Worm (Caenorhabditis elegans) whole organism, L1 larva: ENCODE data around the gene C10C5.4.

Experiments used
- F16B12.6 ChIP-seq: fragments of 150-350 bp; optimal IDR thresholded peaks from 2 replicates; lab custom pipeline; 2014; ENCODE audit warnings: missing biosample characterization, missing genetic modification characterization
- Y116A8C.19 ChIP-seq: sonication (generic microtip); optimal IDR thresholded peaks from 2 replicates; lab custom pipeline; 2016; ENCODE audit warnings: missing compliant biosample characterization, missing genetic modification characterization, borderline replicate concordance
- aly-2 ChIP-seq: fragments of 150-350 bp; optimal IDR thresholded peaks from 2 replicates; lab custom pipeline; 2014; ENCODE audit warnings: missing biosample characterization, missing genetic modification characterization
- ama-1 ChIP-seq: fragments of 150-350 bp; optimal IDR thresholded peaks from 2 replicates; lab custom pipeline; 2014
- blmp-1 ChIP-seq: fragments of 150-350 bp; optimal IDR thresholded peaks from 2 replicates; lab custom pipeline; 2014; ENCODE audit warnings: missing biosample characterization, missing genetic modification characterization
- ceh-82 ChIP-seq, 3 experiments: fragments of 150-350 bp in 1 of 3; sonication (generic microtip) in 2 of 3; optimal IDR thresholded peaks; 2 replicates each; lab custom pipeline; 2014 to 2017; ENCODE audit warnings: missing biosample characterization in 3 of 3, missing genetic modification characterization in 3 of 3
- ceh-88 ChIP-seq: fragments of 200-800 bp; sonication (Bioruptor generic); IDR thresholded peaks from 2 replicates; pipeline ENCODE4 v1.3.6; 2022; ENCODE audit warnings: missing genetic modification characterization, missing compliant biosample characterization
- dpl-1 ChIP-seq, 3 experiments: fragments of 150-350 bp in 2 of 3; sonication (generic microtip) in 1 of 3; optimal IDR thresholded peaks; 2 replicates each; lab custom pipeline; 2014 to 2017; ENCODE audit warnings: missing biosample characterization in 3 of 3, missing genetic modification characterization in 3 of 3, missing genetic modification reagents in 3 of 3
- efl-1 ChIP-seq, 4 experiments: fragments of 150-350 bp; optimal IDR thresholded peaks in 3 of 4; peaks in 1 of 4; 1 replicate in 1 of 4; 2 replicates in 3 of 4; lab custom pipeline; 2014; ENCODE audit warnings: missing biosample characterization in 2 of 4, missing genetic modification characterization in 2 of 4, missing genetic modification reagents in 2 of 4
- efl-3 ChIP-seq: fragments of 200-800 bp; sonication (Bioruptor generic); optimal IDR thresholded peaks from 2 replicates; lab custom pipeline; 2018; ENCODE audit warnings: mild to moderate bottlenecking, missing genetic modification characterization, missing compliant biosample characterization
- egl-27 ChIP-seq, 2 experiments: fragments of 150-350 bp in 1 of 2; sonication (generic microtip); optimal IDR thresholded peaks; 3 replicates each; lab custom pipeline; 2017 to 2018; ENCODE audit warnings: missing biosample characterization in 2 of 2, missing genetic modification characterization in 2 of 2, missing genetic modification reagents in 2 of 2
- elt-2 ChIP-seq: sonication (generic microtip); optimal IDR thresholded peaks from 2 replicates; lab custom pipeline; 2016; ENCODE audit warnings: missing genetic modification characterization, mild to moderate bottlenecking, inconsistent platforms, missing compliant biosample characterization, missing genetic modification reagents
- elt-3 ChIP-seq, 6 experiments: fragments of 150-350 bp in 1 of 6; sonication (generic microtip); optimal IDR thresholded peaks; 2 replicates each; lab custom pipeline; 2017 to 2018; ENCODE audit warnings: missing biosample characterization in 6 of 6, missing genetic modification characterization in 6 of 6, inconsistent platforms in 1 of 6
- fkh-4 ChIP-seq: sonication (generic microtip); optimal IDR thresholded peaks from 2 replicates; lab custom pipeline; 2016; ENCODE audit warnings: missing compliant biosample characterization, missing genetic modification characterization, borderline replicate concordance
- irx-1 ChIP-seq: sonication (generic microtip); optimal IDR thresholded peaks from 2 replicates; lab custom pipeline; 2016; ENCODE audit warnings: missing genetic modification characterization, missing compliant biosample characterization
- isw-1 ChIP-seq: fragments of 200-800 bp; sonication (Bioruptor generic); IDR thresholded peaks from 2 replicates; pipeline ENCODE4 v1.3.6; 2022; ENCODE audit warnings: missing genetic modification characterization, missing compliant biosample characterization
- lin-14 ChIP-seq: fragments of 200-800 bp; sonication (Bioruptor generic); optimal IDR thresholded peaks from 2 replicates; lab custom pipeline; 2018; ENCODE audit warnings: mild to moderate bottlenecking, missing genetic modification characterization, moderate library complexity, missing compliant biosample characterization
- lin-15B ChIP-seq: fragments of 150-350 bp; sonication (generic microtip); optimal IDR thresholded peaks from 3 replicates; lab custom pipeline; 2014; ENCODE audit warnings: missing biosample characterization, missing genetic modification characterization
- lin-35 ChIP-seq, 2 experiments: fragments of 150-350 bp; optimal IDR thresholded peaks; 2 replicates each; lab custom pipeline; 2014; ENCODE audit warnings: missing biosample characterization in 2 of 2, missing genetic modification characterization in 2 of 2, missing genetic modification reagents in 2 of 2
- lsy-2 ChIP-seq, 2 experiments: fragments of 150-350 bp; optimal IDR thresholded peaks; 2 replicates each; lab custom pipeline; 2014; ENCODE audit warnings: missing biosample characterization in 2 of 2, missing genetic modification characterization in 2 of 2
- mab-9 ChIP-seq: fragments of 200-800 bp; sonication (Bioruptor generic); IDR thresholded peaks from 2 replicates; pipeline ENCODE4 v1.3.6; 2022; ENCODE audit warnings: missing genetic modification reagents, missing genetic modification characterization, missing compliant biosample characterization
- mdl-1 ChIP-seq, 2 experiments: fragments of 150-350 bp; optimal IDR thresholded peaks; 2 replicates each; lab custom pipeline; 2014 to 2017; ENCODE audit warnings: missing biosample characterization in 2 of 2, missing genetic modification characterization in 2 of 2, inconsistent platforms in 1 of 2
- mep-1 ChIP-seq: fragments of 150-350 bp; optimal IDR thresholded peaks from 2 replicates; lab custom pipeline; 2014; ENCODE audit warnings: missing biosample characterization, missing genetic modification characterization
- nhr-20 ChIP-seq: sonication (generic microtip); optimal IDR thresholded peaks from 2 replicates; lab custom pipeline; 2016; ENCODE audit warnings: mild to moderate bottlenecking, missing genetic modification characterization, missing compliant biosample characterization
- nhr-47 ChIP-seq: sonication (generic microtip); optimal IDR thresholded peaks from 2 replicates; lab custom pipeline; 2016; ENCODE audit warnings: mild to moderate bottlenecking, missing genetic modification characterization, moderate library complexity, missing compliant biosample characterization
- nhr-71 ChIP-seq: sonication (generic microtip); optimal IDR thresholded peaks from 2 replicates; lab custom pipeline; 2016; ENCODE audit warnings: mild to moderate bottlenecking, missing genetic modification characterization, moderate library complexity, missing compliant biosample characterization
- nhr-84 ChIP-seq: sonication (generic microtip); optimal IDR thresholded peaks from 2 replicates; lab custom pipeline; 2017; ENCODE audit warnings: missing biosample characterization, missing genetic modification characterization
- nhr-85 ChIP-seq: sonication (generic microtip); peaks from one replicate; lab custom pipeline; 2016; ENCODE audit warnings: missing genetic modification characterization, inconsistent platforms, missing compliant biosample characterization
- pag-3 ChIP-seq: sonication (generic microtip); optimal IDR thresholded peaks from 2 replicates; lab custom pipeline; 2017; ENCODE audit warnings: missing genetic modification characterization, mild to moderate bottlenecking, missing compliant biosample characterization, antibody characterized with exemption, borderline replicate concordance; ENCODE audit not compliant: insufficient read depth
- pqm-1 ChIP-seq: sonication (generic microtip); optimal IDR thresholded peaks from 3 replicates; lab custom pipeline; 2017; ENCODE audit warnings: missing biosample characterization, missing genetic modification characterization
- rnt-1 ChIP-seq: sonication (generic microtip); optimal IDR thresholded peaks from 2 replicates; lab custom pipeline; 2016; ENCODE audit warnings: mild to moderate bottlenecking, missing genetic modification characterization, moderate library complexity, missing compliant biosample characterization
- skn-1 ChIP-seq: fragments of 150-350 bp; optimal IDR thresholded peaks from 2 replicates; lab custom pipeline; 2014; ENCODE audit warnings: missing biosample characterization, missing genetic modification characterization
- snpc-4 ChIP-seq: fragments of 150-350 bp; optimal IDR thresholded peaks from 2 replicates; lab custom pipeline; 2014; ENCODE audit warnings: missing biosample characterization, missing genetic modification characterization
- snu-23 ChIP-seq: sonication (generic microtip); optimal IDR thresholded peaks from 2 replicates; lab custom pipeline; 2016; ENCODE audit warnings: missing genetic modification characterization, missing compliant biosample characterization
- sup-37 ChIP-seq: fragments of 200-800 bp; sonication (Bioruptor generic); optimal IDR thresholded peaks from 2 replicates; lab custom pipeline; 2018; ENCODE audit warnings: mild to moderate bottlenecking, missing genetic modification characterization, missing compliant biosample characterization
- swsn-7 ChIP-seq: sonication (generic microtip); optimal IDR thresholded peaks from 2 replicates; lab custom pipeline; 2016; ENCODE audit warnings: missing genetic modification characterization, missing compliant biosample characterization
- tbx-2 ChIP-seq: sonication (generic microtip); optimal IDR thresholded peaks from 2 replicates; lab custom pipeline; 2016; ENCODE audit warnings: missing genetic modification characterization, missing compliant biosample characterization
- tlp-1 ChIP-seq: fragments of 150-350 bp; optimal IDR thresholded peaks from 2 replicates; lab custom pipeline; 2014; ENCODE audit warnings: missing biosample characterization, missing genetic modification characterization
- unc-30 ChIP-seq: sonication (generic microtip); optimal IDR thresholded peaks from 2 replicates; lab custom pipeline; 2017; ENCODE audit warnings: missing biosample characterization, missing genetic modification characterization
- xbp-1 ChIP-seq: sonication (generic microtip); optimal IDR thresholded peaks from 2 replicates; lab custom pipeline; 2016; ENCODE audit warnings: missing genetic modification characterization, missing compliant biosample characterization
- zip-4 ChIP-seq: fragments of 200-800 bp; sonication (Bioruptor generic); optimal IDR thresholded peaks from 2 replicates; lab custom pipeline; 2018; ENCODE audit warnings: mild to moderate bottlenecking, missing genetic modification characterization, moderate library complexity, missing compliant biosample characterization
- ztf-11 ChIP-seq, 2 experiments: sonication (generic microtip); optimal IDR thresholded peaks; 2 replicates each; lab custom pipeline; 2016 to 2017; ENCODE audit warnings: missing genetic modification characterization in 2 of 2, missing biosample characterization in 1 of 2, missing compliant biosample characterization in 1 of 2
- ztf-4 ChIP-seq: fragments of 150-350 bp; optimal IDR thresholded peaks from 2 replicates; lab custom pipeline; 2014; ENCODE audit warnings: missing biosample characterization, missing genetic modification characterization

C10C5.4 gene

ce11 chrIV:9335552-9336251, 42.6 kb upstream of the C10C5.4 start, which contains the start of the genes coa-4 and T20D3.14 (continued):
- TF ChIP-seq nhr-84 (tag; lab: Kevin White, UChicago) (no peak), mep-1 (peak; percentile 41), pqm-1 (tag; lab: Kevin White, UChicago) (no peak), isw-1 (no peak), ceh-82 (tag; optimal IDR thresholded peaks at IDR 0.05; lab: Kevin White, UChicago) (peak in 2 of 3 experiments; percentile 6 to 26), elt-3 (tag; optimal IDR thresholded peaks at IDR 0.05; lab: Kevin White, UChicago) (peak in 1 of 6 experiments; percentile 43), skn-1 (tag; lab: Kevin White, UChicago) (no peak), lin-14 (peak; percentile 75), xbp-1 (tag; lab: Kevin White, UChicago) (peak; percentile 48), ama-1 (lab: Kevin White, UChicago) (no peak), swsn-7 (tag; lab: Kevin White, UChicago) (peak; percentile 39), snpc-4 (peak; percentile 1), nhr-85 (tag; lab: Kevin White, UChicago) (peak; percentile 55), elt-2 (peak; percentile 17), dpl-1 (GFP tag; optimal IDR thresholded peaks at IDR 0.05; lab: Kevin White, UChicago) (peak in 2 of 3 experiments; percentile 17 to 48), blmp-1 (peak; percentile 39)

- TF ChIP-seq pqm-1 (tag; lab: Kevin White, UChicago) (no peak), rnt-1 (tag; lab: Kevin White, UChicago) (peak; percentile 13), pag-3 (tag; lab: Kevin White, UChicago) (no peak), sup-37 (GFP tag; lab: Kevin White, UChicago) (no peak)
Measured at ce11 chrIV:9336538-9337090, 41.7 kb upstream of the C10C5.4 start, which contains the start of gene T20D3.5. TSS of gene T20D3.5 (plus strand) at chrIV:9337040.

- TF ChIP-seq efl-3 (GFP tag; lab: Kevin White, UChicago) (no peak), ztf-4 (tag; lab: Kevin White, UChicago) (no peak)
Measured at ce11 chrIV:9339205-9339604, 39.1 kb upstream of the C10C5.4 start, which contains the start of gene T20D3.6. TSS of gene T20D3.6 (minus strand) at chrIV:9339305.

- TF ChIP-seq lsy-2 (tag; optimal IDR thresholded peaks at IDR 0.05; lab: Kevin White, UChicago) (peak; percentile 32 to 55), efl-1 (optimal IDR thresholded peaks at IDR 0.05; lab: Kevin White, UChicago) (peak; percentile 35 to 43), efl-1 (GFP tag; optimal IDR thresholded peaks at IDR 0.05 in 1 of 2; lab: Kevin White, UChicago) (peak in 1 of 2 experiments; percentile 38), mab-9 (GFP tag; lab: Robert Waterston, UW) (no peak), dpl-1 (GFP tag; optimal IDR thresholded peaks at IDR 0.05; lab: Kevin White, UChicago) (peak; percentile 1 to 46 (median 13)), xbp-1 (tag; lab: Kevin White, UChicago) (peak; percentile 22), blmp-1 (peak; percentile 9), swsn-7 (tag; lab: Kevin White, UChicago) (no peak), lin-35 (GFP tag; optimal IDR thresholded peaks at IDR 0.05; lab: Kevin White, UChicago) (peak; percentile 20 to 39), isw-1 (no peak), ceh-88 (no peak), ceh-82 (tag; optimal IDR thresholded peaks at IDR 0.05; lab: Kevin White, UChicago) (no peak), nhr-20 (tag; lab: Kevin White, UChicago) (peak; percentile 8), nhr-71 (tag; lab: Kevin White, UChicago) (peak; percentile 37), fkh-4 (tag; lab: Kevin White, UChicago) (no peak), tlp-1 (no peak), F16B12.6 (tag; lab: Kevin White, UChicago) (peak; percentile 3), nhr-47 (tag; lab: Kevin White, UChicago) (peak; percentile 2), lin-15B (tag; lab: Kevin White, UChicago) (no peak), mdl-1 (tag; optimal IDR thresholded peaks at IDR 0.05; lab: Kevin White, UChicago) (peak in 1 of 2 experiments; percentile 7), irx-1 (tag; lab: Kevin White, UChicago) (peak; percentile 13), egl-27 (tag; optimal IDR thresholded peaks at IDR 0.05; lab: Kevin White, UChicago) (no peak), mep-1 (peak; percentile 37), Y116A8C.19 (tag; lab: Kevin White, UChicago) (no peak), aly-2 (tag; lab: Kevin White, UChicago) (no peak), tbx-2 (tag; lab: Kevin White, UChicago) (no peak), snu-23 (GFP tag; lab: Kevin White, UChicago) (peak; percentile 33), rnt-1 (tag; lab: Kevin White, UChicago) (peak; percentile 7), zip-4 (GFP tag; lab: Kevin White, UChicago) (no peak), ztf-11 (tag; optimal IDR thresholded peaks at IDR 0.05; lab: Kevin White, UChicago) (no peak), unc-30 (tag; lab: Kevin White, UChicago) (no peak), lin-14 (peak; percentile 39)
Measured at ce11 chrIV:9341591-9341990, 36.8 kb upstream of the C10C5.4 start, which contains the start of gene vps-26. TSS of gene vps-26 (minus strand) at chrIV:9341790.
